Worm (Caenorhabditis elegans): ENCODE results near the gene snx-13.

DNA sequence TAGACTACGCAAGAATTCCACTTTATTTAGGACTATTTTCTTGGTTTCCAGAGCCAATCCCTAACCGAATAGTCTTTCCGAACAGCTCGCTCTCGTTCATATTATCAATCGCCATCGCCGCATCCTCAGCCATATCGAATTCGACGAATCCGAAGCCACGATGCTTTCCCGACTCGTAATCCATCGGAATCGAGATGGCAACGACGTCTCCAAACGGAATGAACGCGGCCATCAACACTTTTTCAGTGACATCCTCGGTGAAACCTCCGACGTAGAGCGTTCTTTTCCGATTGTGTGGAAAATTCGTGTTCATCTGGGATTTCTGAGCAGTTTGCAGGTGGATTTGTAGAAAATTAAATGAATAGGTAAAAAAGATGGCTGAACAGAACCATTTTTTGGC is 29.1 kb upstream of the snx-13 start, which contains the start of gene cyn-13:
- no peak for TF ChIP-seq dve-1 (tag; optimal IDR thresholded peaks at IDR 0.05; ENCODE audit: insufficient read depth)
- no peak for TF ChIP-seq mes-2 (tag; optimal IDR thresholded peaks at IDR 0.05; ENCODE audit: poor library complexity, severe bottlenecking)
- no peak for TF ChIP-seq lin-13 (GFP tag; optimal IDR thresholded peaks at IDR 0.05)
- no peak for TF ChIP-seq lin-29 (GFP tag; IDR thresholded peaks at IDR 0.05)
- TF ChIP-seq spr-3 (GFP tag; optimal IDR thresholded peaks at IDR 0.05), result no peak
- TF ChIP-seq pha-4 (GFP tag; IDR thresholded peaks at IDR 0.05), result no peak
- TF ChIP-seq pha-4 (tag; optimal IDR thresholded peaks at IDR 0.05), result no peak
- no peak for TF ChIP-seq nhr-102 (tag; optimal IDR thresholded peaks at IDR 0.05)
- no peak for TF ChIP-seq hlh-30 (tag; optimal IDR thresholded peaks at IDR 0.05; ENCODE audit: insufficient read depth)
- no peak for TF ChIP-seq aly-2 (tag; optimal IDR thresholded peaks at IDR 0.05)
- TF ChIP-seq nhr-237 (tag; optimal IDR thresholded peaks at IDR 0.05), result no peak
- TF ChIP-seq unc-62 (GFP tag; optimal IDR thresholded peaks at IDR 0.05 in 1 of 2), result no peak
- no peak for TF ChIP-seq unc-62 (tag; optimal IDR thresholded peaks at IDR 0.05)
- TF ChIP-seq mdl-1 (tag; optimal IDR thresholded peaks at IDR 0.05), result no peak

All from whole organism, L4 larva.